Fruit fly (Drosophila melanogaster) whole organism, embryonic: ENCODE measurements around the gene betaTub65B.

ENCODE experiments used
- CG10147 ChIP-seq: fragments of 200-800 bp; sonication (Bioruptor generic); optimal IDR thresholded peaks from 2 replicates; lab custom pipeline; 2019; ENCODE audit warnings: missing biosample characterization, mild to moderate bottlenecking, missing genetic modification characterization, moderate library complexity
- CG10543 ChIP-seq: fragments of 200-800 bp; sonication (Bioruptor generic); optimal IDR thresholded peaks from 3 replicates; lab custom pipeline; 2017; ENCODE audit warnings: missing biosample characterization, mild to moderate bottlenecking, missing genetic modification characterization, moderate library complexity
- CG11093 ChIP-seq: fragments of 200-800 bp; sonication (Bioruptor generic); IDR thresholded peaks from 3 replicates; pipeline ENCODE4 v1.3.6; 2022; ENCODE audit warnings: missing biosample characterization, missing genetic modification characterization
- CG12104 ChIP-seq: fragments of 200-800 bp; sonication (Bioruptor generic); optimal IDR thresholded peaks from 3 replicates; lab custom pipeline; 2016; ENCODE audit warnings: missing biosample characterization, missing genetic modification characterization
- CG12744 ChIP-seq: fragments of 200-800 bp; sonication (Bioruptor generic); optimal IDR thresholded peaks from 2 replicates; lab custom pipeline; 2016; ENCODE audit warnings: missing biosample characterization, missing genetic modification characterization
- CG14860 ChIP-seq: fragments of 200-800 bp; sonication (Bioruptor generic); IDR thresholded peaks from 3 replicates; pipeline ENCODE4 v1.3.6; 2022; ENCODE audit warnings: missing biosample characterization, missing genetic modification characterization; ENCODE audit not compliant: partially characterized antibody
- CG16779 ChIP-seq: fragments of 200-800 bp; sonication (Bioruptor generic); IDR thresholded peaks from 2 replicates; pipeline ENCODE4 v1.3.6; 2022; ENCODE audit warnings: missing biosample characterization, missing genetic modification characterization
- CG3407 ChIP-seq: fragments of 200-800 bp; sonication (Bioruptor generic); optimal IDR thresholded peaks from 2 replicates; lab custom pipeline; 2018; ENCODE audit warnings: missing biosample characterization, mild to moderate bottlenecking, missing genetic modification characterization
- CG34422 ChIP-seq: fragments of 200-800 bp; sonication (Bioruptor generic); IDR thresholded peaks from 3 replicates; pipeline ENCODE4 v1.3.6; 2022; ENCODE audit warnings: missing biosample characterization, missing genetic modification characterization
- CG5953 ChIP-seq: fragments of 200-800 bp; sonication (Bioruptor generic); IDR thresholded peaks from 2 replicates; pipeline ENCODE4 v1.3.6; 2022; ENCODE audit warnings: missing biosample characterization, missing genetic modification characterization
- CG6689 ChIP-seq: fragments of 200-800 bp; sonication (Bioruptor generic); IDR thresholded peaks from 2 replicates; pipeline ENCODE4 v1.3.6; 2022; ENCODE audit warnings: missing biosample characterization, missing genetic modification characterization
- CG6813 ChIP-seq: fragments of 200-800 bp; sonication (Bioruptor generic); optimal IDR thresholded peaks from 2 replicates; lab custom pipeline; 2017; ENCODE audit warnings: missing biosample characterization, missing genetic modification characterization, mild to moderate bottlenecking, moderate library complexity, missing genetic modification reagents
- CG8290 ChIP-seq, 3 experiments: fragments of 200-800 bp; sonication (Bioruptor generic); optimal IDR thresholded peaks; 2 replicates each; lab custom pipeline; 2016 to 2019; ENCODE audit warnings: missing biosample characterization in 3 of 3, missing genetic modification characterization in 3 of 3, mild to moderate bottlenecking in 2 of 3, moderate library complexity in 1 of 3
- CG8359 ChIP-seq: fragments of 200-800 bp; sonication (Bioruptor generic); optimal IDR thresholded peaks from 2 replicates; lab custom pipeline; 2017; ENCODE audit warnings: missing biosample characterization, mild to moderate bottlenecking, missing genetic modification characterization, borderline replicate concordance
- CG9215 ChIP-seq: fragments of 200-800 bp; sonication (Bioruptor generic); IDR thresholded peaks from 2 replicates; pipeline ENCODE4 v1.3.6; 2022; ENCODE audit warnings: missing biosample characterization, missing genetic modification characterization
- D19B ChIP-seq: fragments of 200-800 bp; sonication (Bioruptor generic); optimal IDR thresholded peaks from 2 replicates; lab custom pipeline; 2017; ENCODE audit warnings: missing biosample characterization, mild to moderate bottlenecking, missing genetic modification characterization
- Dad ChIP-seq: fragments of 200-800 bp; sonication (Bioruptor generic); optimal IDR thresholded peaks from 3 replicates; lab custom pipeline; 2016; ENCODE audit warnings: missing biosample characterization, missing genetic modification characterization
- GATAe ChIP-seq: fragments of 200-800 bp; sonication (Bioruptor generic); conservative IDR thresholded peaks from 2 replicates; pipeline ENCODE4 v1.3.6; 2022; ENCODE audit warnings: missing biosample characterization, missing genetic modification characterization
- HLH3B ChIP-seq: fragments of 200-800 bp; sonication (Bioruptor generic); IDR thresholded peaks from 2 replicates; pipeline ENCODE4 v1.3.6; 2022; ENCODE audit warnings: missing biosample characterization, missing genetic modification characterization
- Hand ChIP-seq: fragments of 200-800 bp; sonication (Bioruptor generic); optimal IDR thresholded peaks from 2 replicates; lab custom pipeline; 2017; ENCODE audit warnings: mild to moderate bottlenecking, missing biosample characterization, missing genetic modification reagents, missing genetic modification characterization
- MTF-1 ChIP-seq: fragments of 200-800 bp; sonication (Bioruptor generic); optimal IDR thresholded peaks from 2 replicates; lab custom pipeline; 2018; ENCODE audit warnings: missing biosample characterization, mild to moderate bottlenecking, missing genetic modification characterization, borderline replicate concordance
- Meics ChIP-seq: fragments of 200-800 bp; sonication (Bioruptor generic); optimal IDR thresholded peaks from 2 replicates; lab custom pipeline; 2017; ENCODE audit warnings: missing biosample characterization, mild to moderate bottlenecking, missing genetic modification characterization
- Nf-YA ChIP-seq: fragments of 200-800 bp; sonication (Bioruptor generic); IDR thresholded peaks from 2 replicates; pipeline ENCODE4 v1.3.6; 2022; ENCODE audit warnings: missing biosample characterization, missing genetic modification characterization
- Oli ChIP-seq: fragments of 200-800 bp; sonication (Bioruptor generic); optimal IDR thresholded peaks from 2 replicates; lab custom pipeline; 2018; ENCODE audit warnings: missing biosample characterization, mild to moderate bottlenecking, missing genetic modification characterization, moderate library complexity
- Spps ChIP-seq: fragments of 200-800 bp; sonication (Bioruptor generic); optimal IDR thresholded peaks from 2 replicates; lab custom pipeline; 2018; ENCODE audit warnings: missing biosample characterization, mild to moderate bottlenecking, missing genetic modification characterization
- TFAM ChIP-seq: fragments of 200-800 bp; sonication (Bioruptor generic); optimal IDR thresholded peaks from 2 replicates; lab custom pipeline; 2017; ENCODE audit warnings: missing biosample characterization, missing genetic modification characterization, inconsistent platforms
- al ChIP-seq: fragments of 200-800 bp; sonication (Bioruptor generic); IDR thresholded peaks from 2 replicates; pipeline ENCODE4 v1.3.6; 2022; ENCODE audit warnings: missing biosample characterization, missing genetic modification characterization
- br ChIP-seq: fragments of >200 bp; optimal IDR thresholded peaks from 2 replicates; lab custom pipeline; 2017
- cad ChIP-seq: fragments of >200 bp; optimal IDR thresholded peaks from 2 replicates; lab custom pipeline; 2017; ENCODE audit warnings: missing biosample characterization, missing genetic modification characterization
- caup ChIP-seq: fragments of 200-800 bp; sonication (Bioruptor generic); optimal IDR thresholded peaks from 3 replicates; lab custom pipeline; 2017; ENCODE audit warnings: missing biosample characterization, mild to moderate bottlenecking, missing genetic modification characterization, moderate library complexity; ENCODE audit not compliant: severe bottlenecking
- chm ChIP-seq: fragments of 200-800 bp; sonication (Bioruptor generic); IDR thresholded peaks from 2 replicates; pipeline ENCODE4 v1.3.6; 2022; ENCODE audit warnings: missing biosample characterization, missing genetic modification characterization
- da ChIP-seq: fragments of 200-800 bp; sonication (Bioruptor generic); optimal IDR thresholded peaks from 2 replicates; lab custom pipeline; 2016; ENCODE audit warnings: missing biosample characterization, missing genetic modification characterization
- dm ChIP-seq: fragments of 200-800 bp; sonication (Bioruptor generic); optimal IDR thresholded peaks from 3 replicates; lab custom pipeline; 2016; ENCODE audit warnings: missing biosample characterization, missing genetic modification characterization
- dmrt11E ChIP-seq: fragments of 200-800 bp; sonication (Bioruptor generic); optimal IDR thresholded peaks from 3 replicates; lab custom pipeline; 2018; ENCODE audit warnings: missing biosample characterization, mild to moderate bottlenecking, missing genetic modification characterization, moderate library complexity
- dmrt99B ChIP-seq: fragments of 200-800 bp; sonication (Bioruptor generic); optimal IDR thresholded peaks from 2 replicates; lab custom pipeline; 2018; ENCODE audit warnings: missing biosample characterization, mild to moderate bottlenecking, missing genetic modification characterization, moderate library complexity
- emc ChIP-seq: fragments of 200-800 bp; sonication (Bioruptor generic); optimal IDR thresholded peaks from 2 replicates; lab custom pipeline; 2016; ENCODE audit warnings: missing biosample characterization, missing genetic modification characterization
- fru ChIP-seq: fragments of >200 bp; optimal IDR thresholded peaks from 2 replicates; lab custom pipeline; 2017
- fu2 ChIP-seq: fragments of 200-800 bp; sonication (Bioruptor generic); optimal IDR thresholded peaks from 2 replicates; lab custom pipeline; 2016; ENCODE audit warnings: missing biosample characterization, missing genetic modification characterization
- gce ChIP-seq: fragments of 200-800 bp; sonication (Bioruptor generic); IDR thresholded peaks from 3 replicates; pipeline ENCODE4 v1.3.6; 2022; ENCODE audit warnings: missing biosample characterization, missing genetic modification characterization
- h ChIP-seq: fragments of >200 bp; optimal IDR thresholded peaks from 2 replicates; lab custom pipeline; 2017
- her ChIP-seq: fragments of 200-800 bp; sonication (Bioruptor generic); optimal IDR thresholded peaks from 2 replicates; lab custom pipeline; 2016; ENCODE audit warnings: missing biosample characterization, missing genetic modification characterization
- ind ChIP-seq: fragments of 200-800 bp; sonication (Bioruptor generic); optimal IDR thresholded peaks from 3 replicates; lab custom pipeline; 2016; ENCODE audit warnings: missing biosample characterization, missing genetic modification characterization
- kni ChIP-seq: fragments of 200-800 bp; sonication (Bioruptor generic); optimal IDR thresholded peaks from 3 replicates; lab custom pipeline; 2017; ENCODE audit warnings: mild to moderate bottlenecking, missing biosample characterization, missing genetic modification reagents, missing genetic modification characterization
- knrl ChIP-seq: fragments of 200-800 bp; sonication (Bioruptor generic); IDR thresholded peaks from 3 replicates; pipeline ENCODE4 v1.3.6; 2022; ENCODE audit warnings: missing biosample characterization, missing genetic modification characterization; ENCODE audit not compliant: partially characterized antibody
- mld ChIP-seq: fragments of 200-800 bp; sonication (Bioruptor generic); IDR thresholded peaks from 3 replicates; pipeline ENCODE4 v1.3.6; 2022; ENCODE audit warnings: missing biosample characterization, missing genetic modification characterization; ENCODE audit not compliant: partially characterized antibody
- nau ChIP-seq: fragments of 200-800 bp; sonication (Bioruptor generic); optimal IDR thresholded peaks from 3 replicates; lab custom pipeline; 2017; ENCODE audit warnings: missing biosample characterization, mild to moderate bottlenecking, missing genetic modification characterization, missing genetic modification reagents
- pan ChIP-seq, 4 experiments: fragments of >200 bp in 3 of 4; fragments of 200-800 bp in 1 of 4; sonication (Bioruptor generic) in 1 of 4; optimal IDR thresholded peaks in 3 of 4; IDR thresholded peaks in 1 of 4; 2 replicates each; pipeline versions ENCODE4 v1.3.6 to Lab custom; 2017 to 2022; ENCODE audit warnings: missing biosample characterization in 2 of 4, missing genetic modification characterization in 2 of 4, mixed read lengths in 1 of 4
- pfk ChIP-seq: fragments of 200-800 bp; sonication (Bioruptor generic); optimal IDR thresholded peaks from 2 replicates; lab custom pipeline; 2018; ENCODE audit warnings: missing biosample characterization, mild to moderate bottlenecking, missing genetic modification characterization, moderate library complexity
- tap ChIP-seq: fragments of 200-800 bp; optimal IDR thresholded peaks from 3 replicates; lab custom pipeline; 2019; ENCODE audit warnings: missing biosample characterization, mild to moderate bottlenecking, missing genetic modification characterization, moderate library complexity
- tna ChIP-seq: fragments of 200-800 bp; sonication (Bioruptor generic); IDR thresholded peaks from 2 replicates; pipeline ENCODE4 v1.3.6; 2022; ENCODE audit warnings: missing biosample characterization, missing genetic modification characterization; ENCODE audit not compliant: partially characterized antibody
- z ChIP-seq: fragments of 200-800 bp; sonication (Bioruptor generic); IDR thresholded peaks from 3 replicates; pipeline ENCODE4 v1.3.6; 2022; ENCODE audit warnings: missing biosample characterization, missing genetic modification characterization

Gene betaTub65B

DNA sequence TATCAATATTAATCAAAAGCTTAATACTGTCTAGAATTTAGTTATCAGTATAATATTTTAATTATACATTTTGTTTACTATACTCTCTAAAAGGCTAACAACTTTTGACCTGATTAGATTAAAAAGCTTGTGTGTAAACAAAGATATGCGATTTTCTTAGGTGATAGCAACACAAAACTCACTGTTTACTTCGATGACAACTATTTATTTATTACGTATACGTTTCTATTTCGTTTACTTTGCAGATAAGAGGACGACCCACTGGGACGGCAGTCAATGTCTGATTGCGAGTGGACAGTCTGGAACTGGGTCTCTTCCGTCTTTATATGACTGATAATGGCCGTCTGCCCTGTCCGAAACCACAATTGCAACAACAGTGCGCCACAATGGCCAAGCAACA is 7.7 kb upstream of the betaTub65B start (continued):
- TF ChIP-seq nau: peak; percentile 51
- TF ChIP-seq dm: no peak
- TF ChIP-seq D19B (GFP tag; lab: Kevin White, UChicago): no peak
- no peak for TF ChIP-seq pan (optimal IDR thresholded peaks at IDR 0.05; lab: Kevin White, UChicago)
- no peak for TF ChIP-seq pan (GFP tag; optimal IDR thresholded peaks at IDR 0.05 in 1 of 2, IDR thresholded peaks at IDR 0.05 in 1 of 2)
- TF ChIP-seq CG10543 (GFP tag; lab: Kevin White, UChicago): peak; percentile 62
- TF ChIP-seq MTF-1: peak; percentile 50
- peak; percentile 5 for TF ChIP-seq CG8359 (GFP tag; lab: Kevin White, UChicago)
- no peak for TF ChIP-seq Dad (GFP tag; lab: Kevin White, UChicago)
- TF ChIP-seq chm (GFP tag; lab: Robert Waterston, UW): no peak
- TF ChIP-seq mld (GFP tag; lab: Robert Waterston, UW): no peak
- TF ChIP-seq al (GFP tag; lab: Robert Waterston, UW): no peak
- TF ChIP-seq kni (GFP tag; lab: Kevin White, UChicago): peak; percentile 52
- TF ChIP-seq z (GFP tag; lab: Robert Waterston, UW): no peak
- TF ChIP-seq knrl (GFP tag; lab: Robert Waterston, UW): no peak
- TF ChIP-seq tna (GFP tag; lab: Robert Waterston, UW): no peak
- TF ChIP-seq HLH3B (GFP tag; lab: Robert Waterston, UW): 0 out of 2 replicates have a peak, but pooled peaks have one; percentile 8
- no peak for TF ChIP-seq Oli (tag; lab: Kevin White, UChicago)
- TF ChIP-seq fu2: no peak
- TF ChIP-seq CG9215 (GFP tag; lab: Robert Waterston, UW): no peak
- TF ChIP-seq gce: no peak
- TF ChIP-seq tap (tag; lab: Kevin White, UChicago): peak; percentile 14
- TF ChIP-seq CG10147 (GFP tag; lab: Kevin White, UChicago): peak; percentile 12
- no peak for TF ChIP-seq CG12104 (GFP tag; lab: Kevin White, UChicago)
- TF ChIP-seq CG3407: peak; percentile 70
- no peak for TF ChIP-seq emc (GFP tag; lab: Kevin White, UChicago)
- TF ChIP-seq fru: no peak
- TF ChIP-seq CG12744 (GFP tag; lab: Kevin White, UChicago): no peak
- no peak for TF ChIP-seq br (lab: Kevin White, UChicago)
- TF ChIP-seq CG11093 (GFP tag; lab: Robert Waterston, UW): no peak
- no peak for TF ChIP-seq CG34422 (GFP tag; lab: Robert Waterston, UW)
- TF ChIP-seq CG8290 (GFP tag; optimal IDR thresholded peaks at IDR 0.05; lab: Kevin White, UChicago): no peak
- peak in 1 of 2 experiments; percentile 17 for TF ChIP-seq CG8290 (tag; optimal IDR thresholded peaks at IDR 0.05; lab: Kevin White, UChicago)
- no peak for TF ChIP-seq Hand (GFP tag; lab: Kevin White, UChicago)
- peak; percentile 80 for TF ChIP-seq GATAe (GFP tag; lab: Robert Waterston, UW)
- peak; percentile 69 for TF ChIP-seq CG6813 (GFP tag; lab: Kevin White, UChicago)
- TF ChIP-seq caup (GFP tag; lab: Kevin White, UChicago): peak; percentile 42
- TF ChIP-seq cad: no peak
- TF ChIP-seq Meics (GFP tag; lab: Kevin White, UChicago): peak; percentile 50
- TF ChIP-seq dmrt99B (tag; lab: Kevin White, UChicago): peak; percentile 28
- no peak for TF ChIP-seq her (GFP tag; lab: Kevin White, UChicago)
- peak; percentile 14 for TF ChIP-seq pfk (GFP tag; lab: Kevin White, UChicago)
- TF ChIP-seq CG14860: no peak
- TF ChIP-seq CG6689 (GFP tag; lab: Robert Waterston, UW): no peak
- no peak for TF ChIP-seq h (lab: Kevin White, UChicago)
- TF ChIP-seq da: no peak
- TF ChIP-seq TFAM (GFP tag; lab: Kevin White, UChicago): no peak
- no peak for TF ChIP-seq Nf-YA
- TF ChIP-seq Spps (tag; lab: Kevin White, UChicago): no peak
- no peak for TF ChIP-seq ind (GFP tag; lab: Kevin White, UChicago)
- no peak for TF ChIP-seq CG5953 (GFP tag; lab: Robert Waterston, UW)
- TF ChIP-seq dmrt11E (tag; lab: Kevin White, UChicago): no peak
- no peak for TF ChIP-seq CG16779 (GFP tag; lab: Robert Waterston, UW)
